Fruit fly (Drosophila melanogaster) whole organism, embryonic: ENCODE data around the gene CG3339.
A peak's percentile ranks its signal among the peaks of the same experiment; 100 is the strongest.

Experiments
- Abd-B ChIP-seq: fragments of 200-800 bp; sonication (Bioruptor generic); optimal IDR thresholded peaks from 2 replicates; lab custom pipeline; 2018; ENCODE audit warnings: missing biosample characterization, mild to moderate bottlenecking, missing genetic modification characterization, moderate library complexity
- Atf-2 ChIP-seq: fragments of 200-800 bp; sonication (Bioruptor generic); optimal IDR thresholded peaks from 2 replicates; lab custom pipeline; 2016; ENCODE audit warnings: missing biosample characterization, missing genetic modification characterization
- C15 ChIP-seq: fragments of 200-800 bp; sonication (Bioruptor generic); IDR thresholded peaks from 3 replicates; pipeline ENCODE4 v1.3.6; 2022; ENCODE audit warnings: missing biosample characterization, missing genetic modification characterization
- CG12769 ChIP-seq: fragments of 200-800 bp; sonication (Bioruptor generic); optimal IDR thresholded peaks from 2 replicates; lab custom pipeline; 2019; ENCODE audit warnings: missing biosample characterization, mild to moderate bottlenecking, missing genetic modification characterization, moderate library complexity
- CG13424 ChIP-seq: fragments of 200-800 bp; sonication (Bioruptor generic); optimal IDR thresholded peaks from 2 replicates; lab custom pipeline; 2019; ENCODE audit warnings: missing biosample characterization, mild to moderate bottlenecking, missing genetic modification characterization, moderate library complexity
- CG13624 ChIP-seq: fragments of 200-800 bp; sonication (Bioruptor generic); optimal IDR thresholded peaks from 2 replicates; lab custom pipeline; 2016; ENCODE audit warnings: missing biosample characterization, missing genetic modification characterization
- CG14710 ChIP-seq: fragments of 200-800 bp; sonication (Bioruptor generic); optimal IDR thresholded peaks from 3 replicates; lab custom pipeline; 2019; ENCODE audit warnings: missing biosample characterization, mild to moderate bottlenecking, missing genetic modification characterization, moderate library complexity
- CG18476 ChIP-seq: fragments of 200-800 bp; sonication (Bioruptor generic); optimal IDR thresholded peaks from 2 replicates; lab custom pipeline; 2016; ENCODE audit warnings: missing biosample characterization, mild to moderate bottlenecking, missing genetic modification characterization
- CG3163 ChIP-seq: fragments of 200-800 bp; sonication (Bioruptor generic); optimal IDR thresholded peaks from 3 replicates; lab custom pipeline; 2016; ENCODE audit warnings: missing biosample characterization, missing genetic modification characterization
- CG3407 ChIP-seq: fragments of 200-800 bp; sonication (Bioruptor generic); optimal IDR thresholded peaks from 2 replicates; lab custom pipeline; 2018; ENCODE audit warnings: missing biosample characterization, mild to moderate bottlenecking, missing genetic modification characterization
- CG4360 ChIP-seq: fragments of 200-800 bp; sonication (Bioruptor generic); IDR thresholded peaks from 2 replicates; pipeline ENCODE4 v1.3.6; 2022; ENCODE audit warnings: missing biosample characterization, missing genetic modification characterization
- CG4404 ChIP-seq: fragments of 200-800 bp; sonication (Bioruptor generic); IDR thresholded peaks from 2 replicates; pipeline ENCODE4 v1.3.6; 2022; ENCODE audit warnings: missing biosample characterization, missing genetic modification characterization
- CG5245 ChIP-seq: fragments of 200-800 bp; sonication (Bioruptor generic); optimal IDR thresholded peaks from 3 replicates; lab custom pipeline; 2016; ENCODE audit warnings: missing biosample characterization, missing genetic modification characterization
- CG6683 ChIP-seq: fragments of 200-800 bp; sonication (Bioruptor generic); optimal IDR thresholded peaks from 2 replicates; lab custom pipeline; 2017; ENCODE audit warnings: missing biosample characterization, mild to moderate bottlenecking, missing genetic modification characterization, missing genetic modification reagents
- CG7839 ChIP-seq: fragments of 200-800 bp; sonication (Bioruptor generic); optimal IDR thresholded peaks from 3 replicates; lab custom pipeline; 2018; ENCODE audit warnings: missing biosample characterization, mild to moderate bottlenecking, missing genetic modification characterization, moderate library complexity
- CG7987 ChIP-seq: fragments of 200-800 bp; sonication (Bioruptor generic); optimal IDR thresholded peaks from 2 replicates; lab custom pipeline; 2018; ENCODE audit warnings: missing biosample characterization, mild to moderate bottlenecking, missing genetic modification characterization, moderate library complexity
- CG8359 ChIP-seq: fragments of 200-800 bp; sonication (Bioruptor generic); optimal IDR thresholded peaks from 2 replicates; lab custom pipeline; 2017; ENCODE audit warnings: missing biosample characterization, mild to moderate bottlenecking, missing genetic modification characterization, borderline replicate concordance
- CG9727 ChIP-seq: fragments of 200-800 bp; sonication (Bioruptor generic); optimal IDR thresholded peaks from 3 replicates; lab custom pipeline; 2017; ENCODE audit warnings: missing biosample characterization, mild to moderate bottlenecking, missing genetic modification characterization
- CoRest ChIP-seq: fragments of 200-800 bp; sonication (Bioruptor generic); optimal IDR thresholded peaks from 3 replicates; lab custom pipeline; 2018; ENCODE audit warnings: missing biosample characterization, mild to moderate bottlenecking, missing genetic modification characterization, moderate library complexity
- CrebB ChIP-seq: fragments of 200-800 bp; sonication (Bioruptor generic); optimal IDR thresholded peaks from 3 replicates; lab custom pipeline; 2018; ENCODE audit warnings: missing biosample characterization, mild to moderate bottlenecking, missing genetic modification characterization
- E2f1 ChIP-seq: fragments of 200-800 bp; sonication (Bioruptor generic); IDR thresholded peaks from 2 replicates; pipeline ENCODE4 v1.3.6; 2022; ENCODE audit warnings: missing biosample characterization, missing genetic modification characterization
- GATAe ChIP-seq: fragments of 200-800 bp; sonication (Bioruptor generic); conservative IDR thresholded peaks from 2 replicates; pipeline ENCODE4 v1.3.6; 2022; ENCODE audit warnings: missing biosample characterization, missing genetic modification characterization
- HLH54F ChIP-seq: fragments of 200-800 bp; sonication (Bioruptor generic); optimal IDR thresholded peaks from 3 replicates; lab custom pipeline; 2016; ENCODE audit warnings: missing biosample characterization, missing genetic modification characterization
- HmgZ ChIP-seq: fragments of 200-800 bp; sonication (Bioruptor generic); optimal IDR thresholded peaks from 2 replicates; lab custom pipeline; 2018; ENCODE audit warnings: missing biosample characterization, mild to moderate bottlenecking, missing genetic modification characterization
- Nf-YC ChIP-seq: fragments of 200-800 bp; optimal IDR thresholded peaks from 3 replicates; lab custom pipeline; 2019; ENCODE audit warnings: missing biosample characterization, mild to moderate bottlenecking, missing genetic modification characterization, moderate library complexity
- PHDP ChIP-seq: fragments of 200-800 bp; sonication (Bioruptor generic); optimal IDR thresholded peaks from 3 replicates; lab custom pipeline; 2018; ENCODE audit warnings: missing biosample characterization, mild to moderate bottlenecking, missing genetic modification characterization, moderate library complexity
- Scr ChIP-seq: fragments of 200-800 bp; sonication (Bioruptor generic); IDR thresholded peaks from 2 replicates; pipeline ENCODE4 v1.3.6; 2022; ENCODE audit warnings: missing biosample characterization, missing genetic modification characterization; ENCODE audit not compliant: partially characterized antibody
- Sin3A ChIP-seq: fragments of >200 bp; optimal IDR thresholded peaks from 2 replicates; lab custom pipeline; 2018
- bbx ChIP-seq: fragments of 200-800 bp; sonication (Bioruptor generic); IDR thresholded peaks from 2 replicates; pipeline ENCODE4 v1.3.6; 2022; ENCODE audit warnings: missing biosample characterization, missing genetic modification characterization; ENCODE audit not compliant: partially characterized antibody
- cas ChIP-seq: fragments of 200-800 bp; sonication (Bioruptor generic); IDR thresholded peaks from 2 replicates; pipeline ENCODE4 v1.3.6; 2022; ENCODE audit warnings: missing biosample characterization, missing genetic modification characterization
- caup ChIP-seq: fragments of 200-800 bp; sonication (Bioruptor generic); optimal IDR thresholded peaks from 3 replicates; lab custom pipeline; 2017; ENCODE audit warnings: missing biosample characterization, mild to moderate bottlenecking, missing genetic modification characterization, moderate library complexity; ENCODE audit not compliant: severe bottlenecking
- ci ChIP-seq: fragments of 200-800 bp; sonication (Bioruptor generic); IDR thresholded peaks from 3 replicates; pipeline ENCODE4 v1.3.6; 2022; ENCODE audit warnings: missing biosample characterization, missing genetic modification characterization
- dan ChIP-seq: fragments of 200-800 bp; sonication (Bioruptor generic); IDR thresholded peaks from 2 replicates; pipeline ENCODE4 v1.3.6; 2022; ENCODE audit warnings: missing biosample characterization, missing genetic modification characterization
- fu2 ChIP-seq: fragments of 200-800 bp; sonication (Bioruptor generic); optimal IDR thresholded peaks from 2 replicates; lab custom pipeline; 2016; ENCODE audit warnings: missing biosample characterization, missing genetic modification characterization
- gce ChIP-seq: fragments of 200-800 bp; sonication (Bioruptor generic); IDR thresholded peaks from 3 replicates; pipeline ENCODE4 v1.3.6; 2022; ENCODE audit warnings: missing biosample characterization, missing genetic modification characterization
- jing ChIP-seq: fragments of 200-800 bp; sonication (Bioruptor generic); optimal IDR thresholded peaks from 2 replicates; lab custom pipeline; 2018; ENCODE audit warnings: missing biosample characterization, mild to moderate bottlenecking, missing genetic modification characterization
- nom ChIP-seq: fragments of 200-800 bp; sonication (Bioruptor generic); optimal IDR thresholded peaks from 2 replicates; lab custom pipeline; 2017; ENCODE audit warnings: missing biosample characterization, missing genetic modification characterization, mild to moderate bottlenecking, moderate library complexity, missing genetic modification reagents
- repo ChIP-seq: fragments of 200-800 bp; sonication (Bioruptor generic); optimal IDR thresholded peaks from 2 replicates; lab custom pipeline; 2016; ENCODE audit warnings: missing biosample characterization, missing genetic modification characterization
- sc ChIP-seq, 3 experiments: fragments of >200 bp in 2 of 3; fragments of 200-800 bp in 1 of 3; sonication (Bioruptor generic) in 1 of 3; optimal IDR thresholded peaks; 2 replicates in 2 of 3; 3 replicates in 1 of 3; lab custom pipeline; 2017; ENCODE audit warnings: mild to moderate bottlenecking in 1 of 3, missing biosample characterization in 1 of 3, missing genetic modification characterization in 1 of 3, missing genetic modification reagents in 1 of 3
- sisA ChIP-seq: fragments of 200-800 bp; sonication (Bioruptor generic); IDR thresholded peaks from 2 replicates; pipeline ENCODE4 v1.3.6; 2022; ENCODE audit warnings: missing biosample characterization, missing genetic modification characterization
- sna ChIP-seq: fragments of 200-800 bp; sonication (Bioruptor generic); IDR thresholded peaks from 2 replicates; pipeline ENCODE4 v1.3.6; 2022; ENCODE audit warnings: missing biosample characterization, missing genetic modification characterization; ENCODE audit not compliant: partially characterized antibody
- sr ChIP-seq: fragments of 200-800 bp; sonication (Bioruptor generic); IDR thresholded peaks from 3 replicates; pipeline ENCODE4 v1.3.6; 2022; ENCODE audit warnings: missing biosample characterization, missing genetic modification characterization
- tll ChIP-seq, 2 experiments: fragments of 200-800 bp in 1 of 2; fragments of >200 bp in 1 of 2; sonication (Bioruptor generic) in 1 of 2; optimal IDR thresholded peaks; 2 replicates each; lab custom pipeline; 2017 to 2019; ENCODE audit warnings: missing biosample characterization in 2 of 2, missing genetic modification characterization in 2 of 2, mild to moderate bottlenecking in 1 of 2, moderate library complexity in 1 of 2
- tna ChIP-seq: fragments of 200-800 bp; sonication (Bioruptor generic); IDR thresholded peaks from 2 replicates; pipeline ENCODE4 v1.3.6; 2022; ENCODE audit warnings: missing biosample characterization, missing genetic modification characterization; ENCODE audit not compliant: partially characterized antibody
- unc-4 ChIP-seq: fragments of 200-800 bp; sonication (Bioruptor generic); IDR thresholded peaks from 2 replicates; pipeline ENCODE4 v1.3.6; 2022; ENCODE audit warnings: missing biosample characterization, missing genetic modification characterization; ENCODE audit not compliant: partially characterized antibody
- zen ChIP-seq: fragments of 200-800 bp; sonication (Bioruptor generic); optimal IDR thresholded peaks from 3 replicates; lab custom pipeline; 2018; ENCODE audit warnings: missing biosample characterization, mild to moderate bottlenecking, missing genetic modification characterization, moderate library complexity
- zf30C ChIP-seq: fragments of 200-800 bp; sonication (Bioruptor generic); optimal IDR thresholded peaks from 3 replicates; lab custom pipeline; 2018; ENCODE audit warnings: missing biosample characterization, mild to moderate bottlenecking, missing genetic modification characterization

CG3339 gene

DNA sequence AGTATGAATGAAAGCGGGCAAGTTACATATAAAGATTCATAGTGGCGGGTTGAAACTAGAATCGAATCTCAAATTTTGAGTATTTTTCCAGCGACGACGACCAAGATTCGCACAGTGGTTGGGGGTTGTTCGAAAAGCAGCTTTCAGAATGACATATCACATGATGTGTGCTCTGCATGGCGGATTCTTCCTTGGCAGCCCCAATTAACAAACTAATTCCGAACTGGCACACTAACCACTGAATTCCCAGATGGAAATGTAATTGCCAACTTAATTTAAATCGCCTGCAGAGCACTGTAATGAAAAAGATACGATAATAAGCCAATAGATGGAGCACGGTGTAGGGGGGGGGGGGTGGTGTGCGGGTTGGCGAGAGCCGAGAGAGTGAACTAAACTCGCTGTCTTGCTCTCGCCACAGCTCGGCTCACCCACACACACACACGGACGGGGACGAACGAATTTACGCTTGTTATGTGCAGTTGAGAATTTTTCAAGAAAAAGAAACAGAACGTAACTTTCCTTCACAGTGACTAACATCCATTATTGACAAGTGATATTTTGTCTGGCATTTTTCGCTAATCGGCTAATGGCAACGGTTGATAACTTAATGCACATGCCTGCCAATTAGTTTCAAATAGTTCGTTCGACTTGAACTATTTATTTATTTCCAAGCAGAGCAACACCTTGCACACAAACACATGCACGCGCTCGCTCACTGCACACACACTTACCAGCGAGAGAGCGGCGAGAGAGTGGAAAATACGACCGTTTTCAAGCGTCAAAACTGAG lies 40.9 kb downstream of the CG3339 start (continued):
- TF ChIP-seq Scr (peak; percentile 13), ci (GFP tag; lab: Robert Waterston, UW) (peak; percentile 98), sisA (GFP tag; lab: Robert Waterston, UW) (peak; percentile 97), CG8359 (GFP tag; lab: Kevin White, UChicago) (peak; percentile 73), bbx (GFP tag; lab: Robert Waterston, UW) (peak; percentile 60), fu2 (GFP tag; lab: Kevin White, UChicago) (peak; percentile 93), CG4360 (peak; percentile 78), Sin3A (lab: Kevin White, UChicago) (no peak), CG4404 (GFP tag; lab: Robert Waterston, UW) (peak; percentile 85), CG13624 (GFP tag; lab: Kevin White, UChicago) (peak; percentile 95), dan (GFP tag; lab: Robert Waterston, UW) (no peak; the same call in 1 of the 2 replicates), PHDP (tag; lab: Kevin White, UChicago) (peak; percentile 97), HmgZ (peak; percentile 98), GATAe (GFP tag; lab: Robert Waterston, UW) (peak; percentile 82), C15 (GFP tag; lab: Robert Waterston, UW) (peak; percentile 93), sr (GFP tag; lab: Robert Waterston, UW) (peak; percentile 90), repo (GFP tag; lab: Kevin White, UChicago) (peak; percentile 93), sna (GFP tag; lab: Robert Waterston, UW) (no peak), zf30C (GFP tag; lab: Kevin White, UChicago) (no peak), CG9727 (GFP tag; lab: Kevin White, UChicago) (peak; percentile 95), CG7839 (tag; lab: Kevin White, UChicago) (peak; percentile 97), nom (peak; percentile 88), unc-4 (GFP tag; lab: Robert Waterston, UW) (peak; percentile 23), CG13424 (tag; lab: Kevin White, UChicago) (peak; percentile 91), CG7987 (GFP tag; lab: Kevin White, UChicago) (peak; percentile 98), CG3163 (GFP tag; lab: Kevin White, UChicago) (peak; percentile 83), Atf-2 (peak; percentile 94), CG14710 (tag; lab: Kevin White, UChicago) (peak; percentile 72), CG18476 (GFP tag; lab: Kevin White, UChicago) (peak; percentile 83), CrebB (peak; percentile 96), E2f1 (GFP tag; lab: Robert Waterston, UW) (peak; percentile 96), HLH54F (GFP tag; lab: Kevin White, UChicago) (peak; percentile 96), sc (optimal IDR thresholded peaks at IDR 0.05; lab: Kevin White, UChicago) (no peak), sc (GFP tag; optimal IDR thresholded peaks at IDR 0.05; lab: Kevin White, UChicago) (peak; percentile 90), CG3407 (GFP tag; lab: Kevin White, UChicago) (peak; percentile 91), tll (GFP tag; optimal IDR thresholded peaks at IDR 0.05; lab: Kevin White, UChicago) (no peak), gce (GFP tag; lab: Robert Waterston, UW) (peak; percentile 96), CG6683 (GFP tag; lab: Kevin White, UChicago) (peak; percentile 91), tna (peak; percentile 63; the same call in 1 of the 2 replicates), cas (GFP tag; lab: Robert Waterston, UW) (peak; percentile 91), zen (peak; percentile 76), CG5245 (GFP tag; lab: Kevin White, UChicago) (peak; percentile 92), Nf-YC (tag; lab: Kevin White, UChicago) (peak; percentile 61), jing (GFP tag; lab: Kevin White, UChicago) (peak; percentile 95), caup (peak; percentile 97), CoRest (peak; percentile 94), CG12769 (tag; lab: Kevin White, UChicago) (peak; percentile 99), Abd-B (peak; percentile 90)
